Worm (Caenorhabditis elegans) whole organism, mixed stage, embryonic: ENCODE data around the gene C07A9.9.

Experiments
- M03D4.4 ChIP-seq: sonication (generic microtip); optimal IDR thresholded peaks from 2 replicates; lab custom pipeline; 2017; ENCODE audit warnings: mild to moderate bottlenecking, missing genetic modification characterization, missing compliant biosample characterization
- blmp-1 ChIP-seq: fragments of 150-350 bp; optimal IDR thresholded peaks from 2 replicates; lab custom pipeline; 2014; ENCODE audit warnings: missing biosample characterization, missing genetic modification characterization
- ceh-39 ChIP-seq: fragments of 150-350 bp; optimal IDR thresholded peaks from 2 replicates; lab custom pipeline; 2014; ENCODE audit warnings: missing biosample characterization, missing genetic modification characterization
- ceh-43 ChIP-seq: fragments of 200-800 bp; sonication (Bioruptor generic); optimal IDR thresholded peaks from 2 replicates; lab custom pipeline; 2018; ENCODE audit warnings: mild to moderate bottlenecking, missing genetic modification characterization, moderate library complexity, missing compliant biosample characterization
- ces-1 ChIP-seq: fragments of 150-350 bp; optimal IDR thresholded peaks from 2 replicates; lab custom pipeline; 2014; ENCODE audit warnings: missing biosample characterization, missing genetic modification reagents, missing genetic modification characterization
- cnd-1 ChIP-seq: fragments of 200-800 bp; sonication (Bioruptor generic); optimal IDR thresholded peaks from 2 replicates; lab custom pipeline; 2018; ENCODE audit warnings: mild to moderate bottlenecking, missing genetic modification characterization, missing compliant biosample characterization
- drap-1 ChIP-seq: fragments of 200-800 bp; sonication (Bioruptor generic); optimal IDR thresholded peaks from 3 replicates; lab custom pipeline; 2018; ENCODE audit warnings: mild to moderate bottlenecking, missing genetic modification characterization, missing compliant biosample characterization
- elt-3 ChIP-seq: fragments of 150-350 bp; optimal IDR thresholded peaks from 2 replicates; lab custom pipeline; 2014; ENCODE audit warnings: missing biosample characterization, missing genetic modification characterization
- flh-1 ChIP-seq: fragments of 200-800 bp; sonication (Bioruptor generic); optimal IDR thresholded peaks from 2 replicates; lab custom pipeline; 2018; ENCODE audit warnings: mild to moderate bottlenecking, missing genetic modification characterization, moderate library complexity, missing compliant biosample characterization
- ham-2 ChIP-seq: fragments of 200-800 bp; sonication (Bioruptor generic); optimal IDR thresholded peaks from 2 replicates; lab custom pipeline; 2018; ENCODE audit warnings: mild to moderate bottlenecking, missing genetic modification characterization, missing compliant biosample characterization
- hlh-1 ChIP-seq: fragments of 150-350 bp; optimal IDR thresholded peaks from 2 replicates; lab custom pipeline; 2014; ENCODE audit warnings: missing biosample characterization, missing genetic modification reagents, missing genetic modification characterization
- lin-13 ChIP-seq: fragments of 150-350 bp; optimal IDR thresholded peaks from 2 replicates; lab custom pipeline; 2014; ENCODE audit warnings: missing biosample characterization, missing genetic modification characterization
- lsy-2 ChIP-seq: fragments of 150-350 bp; optimal IDR thresholded peaks from 2 replicates; lab custom pipeline; 2014; ENCODE audit warnings: missing biosample characterization, missing genetic modification characterization
- mab-5 ChIP-seq: fragments of 150-350 bp; optimal IDR thresholded peaks from 2 replicates; lab custom pipeline; 2014; ENCODE audit warnings: missing biosample characterization, missing genetic modification characterization
- mep-1 ChIP-seq: fragments of 150-350 bp; optimal IDR thresholded peaks from 2 replicates; lab custom pipeline; 2017; ENCODE audit warnings: missing biosample characterization, missing genetic modification reagents, missing genetic modification characterization, inconsistent platforms
- mls-2 ChIP-seq: sonication (generic microtip); optimal IDR thresholded peaks from 2 replicates; lab custom pipeline; 2016; ENCODE audit warnings: mild to moderate bottlenecking, missing genetic modification characterization, moderate library complexity, missing compliant biosample characterization
- nhr-12 ChIP-seq: fragments of 150-350 bp; optimal IDR thresholded peaks from 2 replicates; lab custom pipeline; 2014; ENCODE audit warnings: missing biosample characterization, missing genetic modification characterization
- nhr-2 ChIP-seq: fragments of 150-350 bp; optimal IDR thresholded peaks from 2 replicates; lab custom pipeline; 2014; ENCODE audit warnings: missing biosample characterization, missing genetic modification characterization
- nhr-28 ChIP-seq: fragments of 150-350 bp; optimal IDR thresholded peaks from 2 replicates; lab custom pipeline; 2014; ENCODE audit warnings: missing biosample characterization, missing genetic modification characterization
- nhr-76 ChIP-seq: sonication (generic microtip); optimal IDR thresholded peaks from 2 replicates; lab custom pipeline; 2017; ENCODE audit warnings: missing biosample characterization, missing genetic modification characterization
- pha-4 ChIP-seq: fragments of 150-350 bp; optimal IDR thresholded peaks from 2 replicates; lab custom pipeline; 2018; ENCODE audit warnings: missing biosample characterization, missing genetic modification reagents, missing genetic modification characterization
- sem-2 ChIP-seq: fragments of 200-800 bp; sonication (Bioruptor generic); optimal IDR thresholded peaks from 2 replicates; lab custom pipeline; 2018; ENCODE audit warnings: mild to moderate bottlenecking, missing genetic modification characterization, missing compliant biosample characterization
- snpc-4 ChIP-seq: fragments of 150-350 bp; optimal IDR thresholded peaks from 2 replicates; lab custom pipeline; 2014; ENCODE audit warnings: missing biosample characterization, missing genetic modification characterization
- sptf-1 ChIP-seq: sonication (generic microtip); optimal IDR thresholded peaks from 2 replicates; lab custom pipeline; 2017; ENCODE audit warnings: mild to moderate bottlenecking, missing genetic modification characterization, moderate library complexity, missing compliant biosample characterization
- tbx-8 ChIP-seq: fragments of 200-800 bp; sonication (Bioruptor generic); optimal IDR thresholded peaks from 2 replicates; lab custom pipeline; 2018; ENCODE audit warnings: mild to moderate bottlenecking, missing genetic modification characterization, moderate library complexity, missing compliant biosample characterization
- unc-120 ChIP-seq: sonication (generic microtip); optimal IDR thresholded peaks from 2 replicates; lab custom pipeline; 2017; ENCODE audit warnings: missing genetic modification characterization, missing compliant biosample characterization; ENCODE audit not compliant: poor library complexity, severe bottlenecking
- unc-62 ChIP-seq: fragments of 150-350 bp; optimal IDR thresholded peaks from 2 replicates; lab custom pipeline; 2014; ENCODE audit warnings: missing biosample characterization, missing genetic modification reagents, missing genetic modification characterization
- zip-8 ChIP-seq: fragments of 150-350 bp; optimal IDR thresholded peaks from 2 replicates; lab custom pipeline; 2014; ENCODE audit warnings: missing biosample characterization, missing genetic modification characterization
- ztf-11 ChIP-seq: fragments of 150-350 bp; optimal IDR thresholded peaks from 2 replicates; lab custom pipeline; 2014; ENCODE audit warnings: missing biosample characterization, missing genetic modification characterization

Gene C07A9.9

ce11 chrIII:9705157-9705905, 37.9 kb upstream of the C07A9.9 start:
- no peak for TF ChIP-seq tbx-8 (GFP tag; lab: Kevin White, UChicago)
- TF ChIP-seq unc-120 (tag; lab: Kevin White, UChicago): peak; percentile 32
- TF ChIP-seq nhr-2 (tag; lab: Kevin White, UChicago): peak; percentile 61
- no peak for TF ChIP-seq mls-2 (tag; lab: Kevin White, UChicago)
- TF ChIP-seq elt-3 (tag; lab: Kevin White, UChicago): no peak
- TF ChIP-seq ham-2 (GFP tag; lab: Kevin White, UChicago): peak; percentile 56
- TF ChIP-seq zip-8 (tag; lab: Kevin White, UChicago): peak; percentile 40
- TF ChIP-seq, all 35 proteins: peak for 4

- no peak for TF ChIP-seq blmp-1
- no peak for TF ChIP-seq lsy-2 (tag; lab: Kevin White, UChicago)
- TF ChIP-seq flh-1 (GFP tag; lab: Kevin White, UChicago): no peak
- no peak for TF ChIP-seq zip-8 (tag; lab: Kevin White, UChicago)
- TF ChIP-seq mls-2 (tag; lab: Kevin White, UChicago): no peak
- no peak for TF ChIP-seq lin-13
- TF ChIP-seq, all 35 proteins: peak for 0
These were observed 37.1 kb upstream of the C07A9.9 start for ce11 chrIII:9704606-9704938.

- TF ChIP-seq ces-1 (peak; percentile 80), nhr-76 (tag; lab: Kevin White, UChicago) (no peak), lin-13 (peak; percentile 36), unc-62 (GFP tag; lab: Kevin White, UChicago) (no peak), unc-120 (tag; lab: Kevin White, UChicago) (peak; percentile 54), sem-2 (GFP tag; lab: Kevin White, UChicago) (peak; percentile 27), ham-2 (GFP tag; lab: Kevin White, UChicago) (peak; percentile 10), mab-5 (tag; lab: Kevin White, UChicago) (no peak), M03D4.4 (tag; lab: Kevin White, UChicago) (peak; percentile 26), hlh-1 (peak; percentile 54), ceh-39 (no peak), lsy-2 (tag; lab: Kevin White, UChicago) (no peak), mls-2 (tag; lab: Kevin White, UChicago) (no peak), ceh-43 (GFP tag; lab: Kevin White, UChicago) (no peak), nhr-12 (no peak), drap-1 (peak; percentile 9), zip-8 (tag; lab: Kevin White, UChicago) (peak; percentile 81), sptf-1 (tag; lab: Kevin White, UChicago) (peak; percentile 31)
These were observed 36.5 kb upstream of the C07A9.9 start for ce11 chrIII:9703747-9704605.

ce11 chrIII:9702665-9703252, 35.3 kb upstream of the C07A9.9 start:
- TF ChIP-seq cnd-1 (tag; lab: Kevin White, UChicago): no peak
- no peak for TF ChIP-seq mep-1
- TF ChIP-seq nhr-28 (tag; lab: Kevin White, UChicago): no peak
- no peak for TF ChIP-seq sem-2 (GFP tag; lab: Kevin White, UChicago)
- no peak for TF ChIP-seq zip-8 (tag; lab: Kevin White, UChicago)
- no peak for TF ChIP-seq pha-4
- no peak for TF ChIP-seq blmp-1
- TF ChIP-seq ceh-43 (GFP tag; lab: Kevin White, UChicago): no peak
- no peak for TF ChIP-seq snpc-4

ce11 chrIII:9701798-9702197, 34.4 kb upstream of the C07A9.9 start:
- TF ChIP-seq sptf-1 (tag; lab: Kevin White, UChicago): no peak
- no peak for TF ChIP-seq elt-3 (tag; lab: Kevin White, UChicago)
- no peak for TF ChIP-seq blmp-1
- no peak for TF ChIP-seq ztf-11
- no peak for TF ChIP-seq ceh-43 (GFP tag; lab: Kevin White, UChicago)
- TF ChIP-seq unc-120 (tag; lab: Kevin White, UChicago): peak; percentile 9
- TF ChIP-seq, all 35 proteins: peak for 1
